Worm (Caenorhabditis elegans): ENCODE data around the gene gck-1.

- TF ChIP-seq ztf-23 (GFP tag; IDR thresholded peaks at IDR 0.05): no peak
- TF ChIP-seq T22C8.4 (GFP tag; IDR thresholded peaks at IDR 0.05): 0 out of 2 replicates have a peak, but pooled peaks have one; percentile 12
- TF ChIP-seq tab-1 (GFP tag; IDR thresholded peaks at IDR 0.05): no peak
- TF ChIP-seq ref-1 (GFP tag; conservative IDR thresholded peaks at IDR 0.05): no peak
- no peak for TF ChIP-seq klf-2 (GFP tag; conservative IDR thresholded peaks at IDR 0.05)
- TF ChIP-seq flt-1 (GFP tag; IDR thresholded peaks at IDR 0.05): no peak
Observed at ce11 chrV:8956387-8957095, 8.9 kb downstream of the gck-1 start, which contains the start of gene ttc-17.
